Worm (Caenorhabditis elegans): ENCODE data around the gene ttr-27.
A peak's percentile ranks its signal among the peaks of the same experiment; 100 is the strongest.

Gene ttr-27

DNA sequence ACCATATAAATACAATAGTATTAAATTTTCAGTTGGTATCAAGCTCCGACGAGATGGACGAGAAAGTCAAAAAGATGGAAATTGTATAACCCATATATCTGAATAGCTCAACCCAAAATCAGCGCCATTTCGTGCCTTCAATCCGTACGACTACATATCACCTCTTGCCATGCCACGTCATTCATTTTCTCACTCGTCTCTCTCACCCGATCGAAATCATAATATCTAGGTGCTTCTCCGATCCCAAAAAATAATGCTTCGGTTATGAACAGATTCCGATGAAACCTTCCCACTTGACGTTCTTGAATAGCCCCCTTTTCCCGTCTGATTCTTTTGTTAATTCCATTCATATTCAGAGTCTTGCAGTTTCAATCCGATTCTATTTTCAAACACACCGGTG is 22.5 kb downstream of the ttr-27 start:
- no peak for TF ChIP-seq mab-5 (tag; optimal IDR thresholded peaks at IDR 0.05)
- no peak for TF ChIP-seq mbf-1 (tag; optimal IDR thresholded peaks at IDR 0.05)
- no peak for TF ChIP-seq blmp-1 (tag; optimal IDR thresholded peaks at IDR 0.05; ENCODE audit: insufficient read depth)
- no peak for TF ChIP-seq nhr-25 (tag; optimal IDR thresholded peaks at IDR 0.05)
- TF ChIP-seq lin-39 (tag; optimal IDR thresholded peaks at IDR 0.05), result no peak
- TF ChIP-seq ZK546.5 (tag; optimal IDR thresholded peaks at IDR 0.05), result no peak
- TF ChIP-seq ceh-82 (tag; optimal IDR thresholded peaks at IDR 0.05), result no peak
- no peak for TF ChIP-seq gmeb-1 (tag; optimal IDR thresholded peaks at IDR 0.05)

DNA sequence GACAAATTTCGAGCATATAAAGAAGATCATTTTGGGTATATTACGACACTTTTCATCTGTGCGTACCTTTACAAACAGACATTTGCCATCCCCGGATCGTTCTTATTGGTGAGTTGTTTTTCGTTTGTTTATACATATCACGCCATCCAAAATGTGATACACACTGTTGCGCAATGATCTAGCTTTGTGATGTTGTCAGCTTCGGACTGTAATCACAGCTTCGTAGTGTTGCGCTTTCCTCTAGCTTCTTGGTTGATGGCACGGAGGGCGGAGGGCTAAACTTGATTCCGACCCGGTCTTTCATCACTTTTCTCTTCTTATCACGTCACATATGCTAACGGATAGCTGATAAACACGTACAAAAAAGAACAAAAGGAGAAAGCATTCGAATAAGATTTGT is 24.5 kb downstream of the ttr-27 start:
- TF ChIP-seq sma-9 (GFP tag; optimal IDR thresholded peaks at IDR 0.05), result no peak
- TF ChIP-seq sma-9 (tag; optimal IDR thresholded peaks at IDR 0.05), result no peak
- TF ChIP-seq nhr-21 (tag; optimal IDR thresholded peaks at IDR 0.05), result peak; percentile 14

DNA sequence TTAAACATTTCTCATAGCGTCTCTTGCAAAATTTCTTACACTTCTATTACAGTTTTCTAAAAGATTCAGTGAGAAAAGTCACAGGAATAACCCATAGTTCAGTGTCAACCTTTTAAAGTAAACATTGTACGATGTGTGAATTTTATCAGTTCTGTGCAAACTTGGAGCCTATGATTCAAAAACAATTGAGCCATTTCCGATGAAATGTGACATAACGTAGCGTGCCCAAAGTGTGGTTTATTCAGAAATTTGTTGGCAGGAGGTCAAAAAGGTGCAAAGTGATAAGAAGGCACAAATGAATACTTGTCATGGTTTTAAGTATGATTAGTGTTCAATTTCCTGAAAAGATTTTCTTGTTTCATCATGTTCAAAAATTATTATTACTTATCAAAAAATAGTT is 26.3 kb downstream of the ttr-27 start:
- TF ChIP-seq fos-1 (tag; optimal IDR thresholded peaks at IDR 0.05) (peak; percentile 28), nhr-21 (tag; optimal IDR thresholded peaks at IDR 0.05) (no peak), crh-2 (tag; optimal IDR thresholded peaks at IDR 0.05) (no peak)

DNA sequence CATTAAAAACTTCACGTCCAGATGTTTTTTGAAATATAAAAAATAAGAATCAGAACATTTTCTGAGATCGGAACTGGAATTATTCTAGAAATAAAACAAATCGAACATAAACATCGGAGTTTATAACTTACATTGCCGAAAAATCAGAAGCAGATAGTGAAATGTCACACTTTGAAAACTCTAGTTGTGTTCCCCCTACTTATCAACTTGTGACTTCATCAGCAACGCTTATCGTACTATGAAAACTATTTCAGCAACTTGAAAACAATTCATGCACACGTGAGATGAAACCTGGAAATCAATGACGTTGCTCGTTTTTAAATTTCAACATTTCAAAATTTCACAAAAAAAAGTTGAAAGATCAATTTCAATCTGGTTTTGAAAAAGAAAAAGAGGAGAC is 27.2 kb downstream of the ttr-27 start:
- TF ChIP-seq nhr-25 (tag; optimal IDR thresholded peaks at IDR 0.05), result no peak
- TF ChIP-seq nhr-77 (tag; optimal IDR thresholded peaks at IDR 0.05), result no peak
- no peak for TF ChIP-seq elt-3 (tag; optimal IDR thresholded peaks at IDR 0.05)
- TF ChIP-seq unc-39 (tag; optimal IDR thresholded peaks at IDR 0.05), result no peak
- no peak for TF ChIP-seq unc-55 (GFP tag; optimal IDR thresholded peaks at IDR 0.05)
- no peak for TF ChIP-seq sma-3 (GFP tag; optimal IDR thresholded peaks at IDR 0.05)
- no peak for TF ChIP-seq snpc-4 (tag; optimal IDR thresholded peaks at IDR 0.05)
- no peak for TF ChIP-seq nhr-11 (tag; optimal IDR thresholded peaks at IDR 0.05)
- no peak for TF ChIP-seq aly-2 (tag; optimal IDR thresholded peaks at IDR 0.05)
- no peak for TF ChIP-seq nhr-12 (tag; optimal IDR thresholded peaks at IDR 0.05)
- TF ChIP-seq zag-1 (tag; optimal IDR thresholded peaks at IDR 0.05), result no peak
- no peak for TF ChIP-seq Y55F3AM.14 (GFP tag; optimal IDR thresholded peaks at IDR 0.05)
- TF ChIP-seq lin-11 (tag; optimal IDR thresholded peaks at IDR 0.05), result no peak
- peak; percentile 20 for TF ChIP-seq crh-2 (tag; optimal IDR thresholded peaks at IDR 0.05)
- no peak for TF ChIP-seq C34F6.9 (tag; optimal IDR thresholded peaks at IDR 0.05)
- TF ChIP-seq ceh-16 (tag; optimal IDR thresholded peaks at IDR 0.05), result no peak
- TF ChIP-seq blmp-1 (tag; optimal IDR thresholded peaks at IDR 0.05; ENCODE audit: insufficient read depth), result no peak
- peak; percentile 48 for TF ChIP-seq fos-1 (tag; optimal IDR thresholded peaks at IDR 0.05)
- TF ChIP-seq mab-5 (tag; optimal IDR thresholded peaks at IDR 0.05), result no peak
- TF ChIP-seq sma-9 (GFP tag; optimal IDR thresholded peaks at IDR 0.05), result peak; percentile 58
- no peak for TF ChIP-seq sma-9 (tag; optimal IDR thresholded peaks at IDR 0.05)
- TF ChIP-seq nhr-21 (tag; optimal IDR thresholded peaks at IDR 0.05), result no peak

DNA sequence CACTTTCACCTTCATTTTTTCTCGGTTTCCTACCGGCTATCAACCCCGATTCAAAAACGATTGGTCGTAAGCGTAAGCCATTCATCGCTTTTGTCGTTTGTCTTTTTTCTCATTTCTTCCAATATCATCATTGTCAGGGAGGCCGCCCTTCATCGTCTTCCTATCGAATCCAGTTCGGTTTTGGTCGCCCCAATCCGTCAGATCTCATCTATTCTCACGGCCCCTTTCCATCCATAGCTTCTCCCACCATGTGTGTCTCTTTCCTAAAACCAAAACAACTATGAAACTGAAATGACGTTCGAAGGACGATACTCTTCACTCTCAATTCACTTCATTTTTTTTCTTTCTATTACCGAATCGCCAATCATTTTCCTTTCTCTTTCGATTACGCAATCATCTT is 28.0 kb downstream of the ttr-27 start:
- no peak for TF ChIP-seq nhr-6 (tag; optimal IDR thresholded peaks at IDR 0.05)
- TF ChIP-seq lin-13 (GFP tag; optimal IDR thresholded peaks at IDR 0.05), result no peak
- TF ChIP-seq gmeb-1 (tag; optimal IDR thresholded peaks at IDR 0.05), result no peak
- TF ChIP-seq blmp-1 (tag; optimal IDR thresholded peaks at IDR 0.05; ENCODE audit: insufficient read depth), result peak; percentile 4
- TF ChIP-seq unc-39 (tag; optimal IDR thresholded peaks at IDR 0.05), result no peak
- TF ChIP-seq peb-1 (tag; optimal IDR thresholded peaks at IDR 0.05), result no peak
- no peak for TF ChIP-seq ztf-11 (tag; optimal IDR thresholded peaks at IDR 0.05)

DNA sequence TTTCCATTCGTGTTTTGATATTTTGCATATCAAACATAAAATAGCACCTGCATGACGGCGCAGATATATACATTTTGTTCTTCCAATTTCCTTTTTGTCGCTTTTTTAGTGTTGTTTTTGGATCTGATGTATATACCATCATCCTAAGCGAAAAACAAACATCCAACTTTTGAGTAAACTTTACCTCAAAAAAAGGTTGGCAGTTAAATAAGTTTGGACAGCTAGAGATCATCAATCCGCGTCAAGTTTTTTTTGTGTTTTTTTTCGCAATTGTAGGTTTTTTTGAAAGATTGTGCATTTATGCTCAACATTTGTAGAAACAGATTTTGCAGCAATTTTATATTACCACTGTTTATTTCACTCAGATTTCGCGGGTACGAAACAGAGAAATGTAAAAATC is 32.1 kb downstream of the ttr-27 start, which contains the start of gene bus-19:
bus-19 (plus strand) TSS at position 301 of the 400 bp plus-strand sequence.
- TF ChIP-seq lin-13 (GFP tag; optimal IDR thresholded peaks at IDR 0.05) (no peak), sem-4 (tag; optimal IDR thresholded peaks at IDR 0.05) (no peak), egl-27 (tag; optimal IDR thresholded peaks at IDR 0.05) (no peak), ztf-4 (tag; optimal IDR thresholded peaks at IDR 0.05) (no peak), nhr-23 (tag; optimal IDR thresholded peaks at IDR 0.05) (no peak)

All from whole organism, L2 larva.